Worm (Caenorhabditis elegans): ENCODE data around the gene Y49F6B.12.

Gene Y49F6B.12

ce11 chrII:3428158-3428704 lies 44.0 kb downstream of the Y49F6B.12 start:
- TF ChIP-seq mdl-1 (tag; optimal IDR thresholded peaks at IDR 0.05) = peak in 1 of 2 experiments; percentile 47
- 0 out of 2 replicates have a peak, but pooled peaks have one; percentile 20 for TF ChIP-seq egl-43 (GFP tag; IDR thresholded peaks at IDR 0.05)
- TF ChIP-seq ceh-20 (GFP tag; IDR thresholded peaks at IDR 0.05) = no peak
- TF ChIP-seq ama-1 (optimal IDR thresholded peaks at IDR 0.05) = no peak
- TF ChIP-seq set-16 (GFP tag; IDR thresholded peaks at IDR 0.05) = peak; percentile 82
- no peak for TF ChIP-seq zag-1 (tag; optimal IDR thresholded peaks at IDR 0.05)
- TF ChIP-seq cey-2 (tag; optimal IDR thresholded peaks at IDR 0.05; ENCODE audit: borderline replicate concordance, insufficient read depth) = no peak
- no peak for TF ChIP-seq unc-130 (GFP tag; optimal IDR thresholded peaks at IDR 0.05)
- no peak for TF ChIP-seq gei-8 (GFP tag; optimal IDR thresholded peaks at IDR 0.05)
- no peak for TF ChIP-seq nhr-41 (GFP tag; IDR thresholded peaks at IDR 0.05)
- no peak for TF ChIP-seq zfp-2 (tag; optimal IDR thresholded peaks at IDR 0.05)
- peak; percentile 93 for TF ChIP-seq aha-1 (tag)
- peak; percentile 41 for TF ChIP-seq rbr-2 (tag; optimal IDR thresholded peaks at IDR 0.05)
- no peak for TF ChIP-seq Y48G9A.11 (GFP tag; IDR thresholded peaks at IDR 0.05)
- TF ChIP-seq nhr-11 (tag; optimal IDR thresholded peaks at IDR 0.05) = no peak
- peak; percentile 71 for TF ChIP-seq hmg-1.1 (GFP tag; IDR thresholded peaks at IDR 0.05)
- TF ChIP-seq hif-1 (tag; optimal IDR thresholded peaks at IDR 0.05) = peak in 1 of 2 experiments; percentile 18
- 0 out of 2 replicates have a peak, but pooled peaks have one; percentile 33 for TF ChIP-seq ctbp-1 (GFP tag; IDR thresholded peaks at IDR 0.05)
- peak in 1 of 2 experiments; percentile 29 for TF ChIP-seq lsy-2 (tag; optimal IDR thresholded peaks at IDR 0.05)
- TF ChIP-seq aly-2 (tag; optimal IDR thresholded peaks at IDR 0.05) = no peak
- TF ChIP-seq madf-5 (GFP tag; IDR thresholded peaks at IDR 0.05) = no peak
- peak; percentile 69 for TF ChIP-seq hlh-30 (tag; optimal IDR thresholded peaks at IDR 0.05; ENCODE audit: insufficient read depth)
- TF ChIP-seq nhr-102 (tag; optimal IDR thresholded peaks at IDR 0.05) = no peak
- TF ChIP-seq hlh-11 (tag; optimal IDR thresholded peaks at IDR 0.05) = peak; percentile 1
- TF ChIP-seq ceh-44 (GFP tag; IDR thresholded peaks at IDR 0.05) = no peak
- peak; percentile 46 for TF ChIP-seq mep-1 (tag; optimal IDR thresholded peaks at IDR 0.05)

ce11 chrII:3425433-3425832 lies 46.8 kb downstream of the Y49F6B.12 start, which contains the start of gene nep-11:
Gene nep-11, minus strand, starts transcription at chrII:3425533.
- TF ChIP-seq unc-62 (GFP tag; optimal IDR thresholded peaks at IDR 0.05 in 1 of 2) = no peak
- no peak for TF ChIP-seq unc-62 (tag; optimal IDR thresholded peaks at IDR 0.05)
- TF ChIP-seq dpl-1 (GFP tag; optimal IDR thresholded peaks at IDR 0.05) = no peak
- no peak for TF ChIP-seq hlh-30 (tag; optimal IDR thresholded peaks at IDR 0.05; ENCODE audit: insufficient read depth)
- TF ChIP-seq mdt-29 (GFP tag; IDR thresholded peaks at IDR 0.05) = no peak
- no peak for TF ChIP-seq skn-1 (tag; optimal IDR thresholded peaks at IDR 0.05)
- no peak for TF ChIP-seq pqm-1 (tag; optimal IDR thresholded peaks at IDR 0.05)
- TF ChIP-seq T20F7.1 (GFP tag; optimal IDR thresholded peaks at IDR 0.05) = no peak
- TF ChIP-seq spr-1 (tag; optimal IDR thresholded peaks at IDR 0.05) = no peak
- TF ChIP-seq zag-1 (tag; optimal IDR thresholded peaks at IDR 0.05) = no peak
- no peak for TF ChIP-seq duxl-1 (tag; optimal IDR thresholded peaks at IDR 0.05; ENCODE audit: poor library complexity)
- TF ChIP-seq tag-97 (GFP tag; IDR thresholded peaks at IDR 0.05) = no peak
- TF ChIP-seq fkh-10 (GFP tag; optimal IDR thresholded peaks at IDR 0.05) = no peak
- no peak for TF ChIP-seq lin-29 (GFP tag; IDR thresholded peaks at IDR 0.05)
- TF ChIP-seq ceh-82 (tag; optimal IDR thresholded peaks at IDR 0.05) = no peak
- TF ChIP-seq hmg-1.1 (GFP tag; IDR thresholded peaks at IDR 0.05) = no peak

ce11 chrII:3422938-3423337 lies 49.3 kb downstream of the Y49F6B.12 start:
- no peak for TF ChIP-seq nhr-76 (tag; optimal IDR thresholded peaks at IDR 0.05)
- peak; percentile 80 for TF ChIP-seq duxl-1 (tag; optimal IDR thresholded peaks at IDR 0.05; ENCODE audit: poor library complexity)

All from whole organism, L4 larva.